Worm (Caenorhabditis elegans): ENCODE data around the gene ZK867.2.

DNA sequence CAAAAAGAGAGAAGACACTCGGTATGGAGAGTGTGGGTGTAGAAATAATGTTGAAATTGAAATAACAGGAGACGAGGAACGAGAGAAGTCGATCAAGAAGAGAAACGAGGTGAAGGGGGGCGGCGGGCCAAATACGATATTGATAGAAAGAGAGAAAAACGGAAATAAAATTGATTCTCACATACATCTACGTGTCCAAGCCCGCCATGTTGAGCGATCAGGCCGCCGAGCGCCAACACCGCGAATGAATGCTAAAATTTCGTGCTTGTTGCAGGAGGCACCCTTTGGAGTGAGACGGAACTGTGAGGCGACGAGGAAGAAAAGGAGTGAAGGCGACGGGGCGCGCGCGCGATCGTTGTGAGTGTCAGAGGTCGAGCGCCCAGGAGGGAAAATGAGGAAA, 36.4 kb downstream of the ZK867.2 start, which contains the start of gene F46H5.7:
- TF ChIP-seq T07F8.4 (tag; optimal IDR thresholded peaks at IDR 0.05) (no peak), ztf-22 (GFP tag; optimal IDR thresholded peaks at IDR 0.05) (no peak), unc-62 (GFP tag; optimal IDR thresholded peaks at IDR 0.05) (no peak), ceh-27 (GFP tag; optimal IDR thresholded peaks at IDR 0.05) (no peak), hmg-1.2 (GFP tag; IDR thresholded peaks at IDR 0.05) (no peak), nfya-1 (tag; optimal IDR thresholded peaks at IDR 0.05; ENCODE audit: borderline replicate concordance, insufficient read depth) (no peak), lsy-27 (tag; optimal IDR thresholded peaks at IDR 0.05; ENCODE audit: borderline replicate concordance, insufficient read depth) (no peak)
